Worm (Caenorhabditis elegans) whole organism, L4/young adult: ENCODE results near the gene F15H10.9.

Experiments
- W03F9.2 ChIP-seq: fragments of 150-350 bp; optimal IDR thresholded peaks from 2 replicates; lab custom pipeline; 2014; ENCODE audit warnings: missing biosample characterization, missing genetic modification characterization
- him-1 ChIP-seq: sonication (generic microtip); optimal IDR thresholded peaks from 2 replicates; lab custom pipeline; 2016; ENCODE audit warnings: missing genotype, missing genetic modification reagents, missing genetic modification characterization, missing compliant biosample characterization

- TF ChIP-seq him-1 (tag; lab: Kevin White, UChicago) (no peak), W03F9.2 (tag; lab: Kevin White, UChicago) (no peak)
Observed at ce11 chrV:10416925-10417324, 2.4 kb upstream of the F15H10.9 start, which contains the start of gene F15H10.10.
